Worm (Caenorhabditis elegans) whole organism, L3 larva: ENCODE measurements around the gene sma-1.

Experiments used
- ceh-82 ChIP-seq: fragments of 150-350 bp; optimal IDR thresholded peaks from 2 replicates; lab custom pipeline; 2014; ENCODE audit warnings: missing biosample characterization, missing genetic modification characterization
- ceh-9 ChIP-seq: sonication (generic microtip); optimal IDR thresholded peaks from 2 replicates; lab custom pipeline; 2018; ENCODE audit warnings: missing biosample characterization, missing genetic modification characterization
- egl-27 ChIP-seq: sonication (generic microtip); optimal IDR thresholded peaks from 4 replicates; lab custom pipeline; 2017; ENCODE audit warnings: missing biosample characterization, missing genetic modification reagents, missing genetic modification characterization
- elt-3 ChIP-seq, 3 experiments: fragments of 150-350 bp in 1 of 3; sonication (generic microtip) in 2 of 3; optimal IDR thresholded peaks; 2 replicates in 2 of 3; 4 replicates in 1 of 3; lab custom pipeline; 2014 to 2017; ENCODE audit warnings: missing biosample characterization in 3 of 3, missing genetic modification characterization in 3 of 3
- fos-1 ChIP-seq: fragments of 150-350 bp; optimal IDR thresholded peaks from 2 replicates; lab custom pipeline; 2014; ENCODE audit warnings: missing biosample characterization, missing genetic modification characterization
- mdl-1 ChIP-seq: fragments of 150-350 bp; optimal IDR thresholded peaks from 2 replicates; lab custom pipeline; 2014; ENCODE audit warnings: missing biosample characterization, missing genetic modification characterization
- nhr-237 ChIP-seq: fragments of 150-350 bp; optimal IDR thresholded peaks from 2 replicates; lab custom pipeline; 2014; ENCODE audit warnings: missing biosample characterization, missing genetic modification characterization
- nhr-28 ChIP-seq: fragments of 150-350 bp; optimal IDR thresholded peaks from 2 replicates; lab custom pipeline; 2014; ENCODE audit warnings: missing biosample characterization, missing genetic modification characterization
- nhr-77 ChIP-seq: fragments of 150-350 bp; optimal IDR thresholded peaks from 2 replicates; lab custom pipeline; 2014; ENCODE audit warnings: missing biosample characterization, missing genetic modification characterization
- pha-4 ChIP-seq: fragments of 150-350 bp; optimal IDR thresholded peaks from 2 replicates; lab custom pipeline; 2014; ENCODE audit warnings: missing biosample characterization, missing genetic modification reagents, missing genetic modification characterization

DNA sequence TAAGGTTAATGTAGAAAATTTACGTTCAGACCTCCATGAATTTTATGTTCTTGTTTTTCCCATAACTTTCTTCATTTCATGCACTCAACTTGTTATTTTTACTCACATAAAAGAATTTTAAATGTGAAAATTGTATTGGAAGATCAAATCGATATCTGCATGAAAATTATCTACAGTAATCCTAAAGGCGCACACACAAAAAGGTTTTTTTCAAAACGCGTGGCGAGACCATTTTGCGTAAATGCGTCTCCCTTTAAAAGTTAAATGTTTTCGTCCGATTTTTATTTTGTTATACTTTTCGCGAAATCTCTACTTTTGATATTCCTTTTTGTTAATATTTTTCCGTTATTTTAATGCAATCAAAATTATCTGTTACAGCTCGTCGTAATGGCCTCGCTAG is 17.9 kb downstream of the sma-1 start, which contains the start of gene R31.2:
- TF ChIP-seq fos-1 (tag; lab: Kevin White, UChicago) (no peak), egl-27 (tag; lab: Kevin White, UChicago) (no peak), ceh-9 (tag; lab: Kevin White, UChicago) (no peak), pha-4 (tag; lab: Kevin White, UChicago) (no peak), mdl-1 (tag; lab: Kevin White, UChicago) (no peak), nhr-237 (tag; lab: Kevin White, UChicago) (no peak), ceh-82 (tag; lab: Kevin White, UChicago) (no peak), elt-3 (tag; optimal IDR thresholded peaks at IDR 0.05; lab: Kevin White, UChicago) (no peak), nhr-77 (tag; lab: Kevin White, UChicago) (no peak), nhr-28 (no peak)
